Fruit fly (Drosophila melanogaster): ENCODE data around the gene Zmynd8.

Zmynd8 gene

DNA sequence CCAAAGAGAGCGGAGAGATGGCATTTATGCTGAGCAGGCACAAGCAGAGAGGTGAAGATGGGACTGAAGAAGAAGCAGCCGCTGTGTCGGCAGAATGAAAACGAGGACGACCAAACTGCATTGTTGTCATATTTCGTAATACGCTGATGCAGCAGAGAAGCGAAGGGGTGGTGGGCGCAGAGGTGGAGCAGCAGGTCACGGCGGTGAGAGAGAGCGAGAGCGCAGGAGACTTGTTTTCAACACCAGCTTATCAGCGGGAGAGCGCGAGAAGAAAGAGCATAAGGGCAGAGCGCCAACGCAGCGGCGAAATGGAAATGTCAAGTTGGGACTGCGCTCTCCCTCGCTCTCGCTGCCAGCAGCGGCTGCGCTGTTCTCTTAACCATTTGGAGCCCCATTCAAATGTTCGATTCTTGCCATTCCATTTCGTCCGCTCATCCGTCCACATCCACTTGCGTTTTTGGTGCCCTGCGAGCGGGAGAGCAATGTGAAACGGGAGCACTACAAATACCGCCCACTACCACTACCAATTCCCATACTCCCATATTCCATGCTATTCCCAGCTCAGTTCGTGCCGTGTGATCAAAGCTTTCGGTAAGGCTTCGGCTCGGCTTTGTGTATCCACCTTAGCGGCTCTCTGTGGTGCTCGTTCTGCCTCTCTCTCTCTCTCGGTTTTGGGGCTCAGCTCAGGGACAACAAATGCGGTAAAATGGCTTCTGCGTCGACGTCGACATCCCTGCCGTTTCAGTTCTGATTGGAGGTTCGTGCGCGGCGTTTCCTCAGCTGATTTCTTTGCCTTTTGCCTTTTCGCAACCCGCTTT is 44.2 kb downstream of the Zmynd8 start, which contains the start of gene ttk (continued):
- TF ChIP-seq Dp (GFP tag; optimal IDR thresholded peaks at IDR 0.05), result no peak
- TF ChIP-seq E2f2 (GFP tag; IDR thresholded peaks at IDR 0.05), result no peak; the same call in none of the 2 replicates
- TF ChIP-seq CG12236 (GFP tag; optimal IDR thresholded peaks at IDR 0.05), result no peak
- 0 out of 2 replicates have a peak, but pooled peaks have one; percentile 9 for TF ChIP-seq CG32767 (GFP tag; IDR thresholded peaks at IDR 0.05)
- no peak for TF ChIP-seq D (optimal IDR thresholded peaks at IDR 0.05)
- no peak for TF ChIP-seq D (GFP tag; optimal IDR thresholded peaks at IDR 0.05)
- TF ChIP-seq CG31224 (GFP tag; IDR thresholded peaks at IDR 0.05), result no peak
- no peak for TF ChIP-seq Fer3 (tag; optimal IDR thresholded peaks at IDR 0.05)
- TF ChIP-seq CG12769 (tag; optimal IDR thresholded peaks at IDR 0.05), result peak; percentile 95
- TF ChIP-seq CG4730 (GFP tag; IDR thresholded peaks at IDR 0.05), result no peak
- no peak for TF ChIP-seq usp (GFP tag; optimal IDR thresholded peaks at IDR 0.05)
- TF ChIP-seq Gug (GFP tag; IDR thresholded peaks at IDR 0.05), result no peak
- TF ChIP-seq nerfin-2 (GFP tag; IDR thresholded peaks at IDR 0.05; ENCODE audit: partially characterized antibody), result no peak
- no peak for TF ChIP-seq CG10147 (GFP tag; optimal IDR thresholded peaks at IDR 0.05)
- TF ChIP-seq CG3065 (GFP tag; optimal IDR thresholded peaks at IDR 0.05), result no peak
- TF ChIP-seq CG14965 (GFP tag; optimal IDR thresholded peaks at IDR 0.05; ENCODE audit: borderline replicate concordance), result no peak
- no peak for TF ChIP-seq Ets97D (GFP tag; optimal IDR thresholded peaks at IDR 0.05)
- no peak for TF ChIP-seq NC2α (GFP tag; optimal IDR thresholded peaks at IDR 0.05)
- TF ChIP-seq org-1 (GFP tag; optimal IDR thresholded peaks at IDR 0.05), result no peak
- no peak for TF ChIP-seq Blimp-1 (GFP tag; optimal IDR thresholded peaks at IDR 0.05)
- no peak for TF ChIP-seq Bgb (GFP tag; IDR thresholded peaks at IDR 0.05; ENCODE audit: partially characterized antibody)
- TF ChIP-seq CG3995 (GFP tag; optimal IDR thresholded peaks at IDR 0.05), result no peak
- TF ChIP-seq onecut (GFP tag; IDR thresholded peaks at IDR 0.05), result no peak
- TF ChIP-seq inv (GFP tag; IDR thresholded peaks at IDR 0.05; ENCODE audit: partially characterized antibody), result no peak
- no peak for TF ChIP-seq da (GFP tag; optimal IDR thresholded peaks at IDR 0.05)
- TF ChIP-seq fru (optimal IDR thresholded peaks at IDR 0.05), result no peak
- no peak for TF ChIP-seq Mes4 (GFP tag; optimal IDR thresholded peaks at IDR 0.05)
- no peak for TF ChIP-seq CG30403 (GFP tag; optimal IDR thresholded peaks at IDR 0.05)
- no peak for TF ChIP-seq CG8281 (tag; optimal IDR thresholded peaks at IDR 0.05)
- no peak for TF ChIP-seq C15 (GFP tag; IDR thresholded peaks at IDR 0.05)
- no peak for TF ChIP-seq CG14710 (tag; optimal IDR thresholded peaks at IDR 0.05)
- no peak for TF ChIP-seq CG30431 (GFP tag; optimal IDR thresholded peaks at IDR 0.05)
- no peak for TF ChIP-seq trh (GFP tag; optimal IDR thresholded peaks at IDR 0.05)
- TF ChIP-seq BtbVII (GFP tag; optimal IDR thresholded peaks at IDR 0.05), result no peak
- no peak for TF ChIP-seq CG17359 (tag; optimal IDR thresholded peaks at IDR 0.05)
- no peak; the same call in 1 of the 2 replicates for TF ChIP-seq CG2129 (GFP tag; IDR thresholded peaks at IDR 0.05; ENCODE audit: partially characterized antibody)
- TF ChIP-seq ac (GFP tag; optimal IDR thresholded peaks at IDR 0.05), result no peak
- TF ChIP-seq Bdp1 (GFP tag; optimal IDR thresholded peaks at IDR 0.05), result no peak
- TF ChIP-seq dmrt99B (tag; optimal IDR thresholded peaks at IDR 0.05), result peak; percentile 13
- no peak for TF ChIP-seq Sry-β (GFP tag; optimal IDR thresholded peaks at IDR 0.05)
- no peak for TF ChIP-seq CG8944 (GFP tag; optimal IDR thresholded peaks at IDR 0.05)
- no peak for TF ChIP-seq CG12104 (GFP tag; optimal IDR thresholded peaks at IDR 0.05)
- no peak for TF ChIP-seq Chrac-16 (GFP tag; optimal IDR thresholded peaks at IDR 0.05)
- TF ChIP-seq ap (GFP tag; IDR thresholded peaks at IDR 0.05), result no peak
- no peak for TF ChIP-seq exex (tag; optimal IDR thresholded peaks at IDR 0.05)
- TF ChIP-seq CG11695 (GFP tag; IDR thresholded peaks at IDR 0.05), result no peak
- no peak for TF ChIP-seq CG13624 (GFP tag; optimal IDR thresholded peaks at IDR 0.05)
- TF ChIP-seq tup (GFP tag; optimal IDR thresholded peaks at IDR 0.05), result no peak
- no peak for TF ChIP-seq sob (GFP tag; IDR thresholded peaks at IDR 0.05)
- TF ChIP-seq grau (tag; optimal IDR thresholded peaks at IDR 0.05), result no peak
- TF ChIP-seq Nf-YC (tag; optimal IDR thresholded peaks at IDR 0.05), result no peak

Measured in whole organism, embryonic.